Worm (Caenorhabditis elegans): ENCODE measurements around the gene T25B9.8.

The T25B9.8 gene

DNA sequence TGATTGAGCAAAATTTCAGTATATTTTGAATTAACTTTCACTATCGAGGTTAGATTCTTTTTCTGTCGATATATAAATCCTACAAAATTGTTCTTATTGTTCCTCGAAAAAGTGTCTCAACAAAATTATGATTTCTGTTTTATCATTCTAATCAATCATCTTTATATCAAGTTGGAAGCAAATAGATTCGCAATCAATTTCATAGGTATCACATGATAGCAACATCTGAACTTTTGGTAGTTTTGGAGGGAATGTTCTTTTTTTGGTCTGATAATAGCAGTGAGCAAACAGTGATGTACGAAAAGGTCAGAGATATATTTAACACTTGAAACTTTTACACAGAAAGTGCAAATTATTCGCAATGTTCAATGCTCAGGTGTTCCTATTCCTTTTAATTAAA, 42.8 kb upstream of the T25B9.8 start (continued):
- TF ChIP-seq tag-97 (GFP tag; IDR thresholded peaks at IDR 0.05) (no peak), fkh-10 (GFP tag; optimal IDR thresholded peaks at IDR 0.05) (no peak), php-3 (GFP tag; IDR thresholded peaks at IDR 0.05) (peak; percentile 91), T20F7.1 (GFP tag; optimal IDR thresholded peaks at IDR 0.05) (no peak), ceh-28 (tag; optimal IDR thresholded peaks at IDR 0.05) (no peak), ceh-20 (GFP tag; IDR thresholded peaks at IDR 0.05) (0 out of 2 replicates have a peak, but pooled peaks have one; percentile 51), dmd-9 (GFP tag; IDR thresholded peaks at IDR 0.05) (no peak), F37D6.2 (tag; optimal IDR thresholded peaks at IDR 0.05) (no peak), snpc-4 (tag; optimal IDR thresholded peaks at IDR 0.05) (no peak), duxl-1 (tag; optimal IDR thresholded peaks at IDR 0.05; ENCODE audit: poor library complexity) (no peak), spr-3 (GFP tag; optimal IDR thresholded peaks at IDR 0.05) (no peak), nhr-28 (tag; optimal IDR thresholded peaks at IDR 0.05) (peak; percentile 78)

DNA sequence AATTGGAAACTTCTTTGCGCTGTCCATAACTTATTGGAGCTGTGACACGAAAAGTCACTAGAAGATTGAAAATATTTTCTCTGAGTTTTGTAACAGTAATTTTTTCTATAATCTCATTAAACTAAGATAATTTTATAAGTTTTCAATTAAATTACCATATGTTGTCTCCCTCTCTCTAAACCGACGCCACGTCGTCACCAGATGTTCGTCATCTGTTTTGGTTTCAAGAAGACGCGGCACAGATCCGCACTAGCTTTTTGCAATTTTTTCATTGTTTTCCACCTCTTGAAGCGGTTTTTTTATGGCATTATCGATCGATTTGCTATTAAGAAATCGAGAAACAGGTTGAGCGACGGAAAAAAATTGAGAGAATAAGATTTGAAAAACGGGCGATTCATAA, 36.0 kb upstream of the T25B9.8 start:
- TF ChIP-seq snpc-4 (tag; optimal IDR thresholded peaks at IDR 0.05) (no peak), egl-43 (GFP tag; IDR thresholded peaks at IDR 0.05) (no peak), dpl-1 (GFP tag; optimal IDR thresholded peaks at IDR 0.05) (no peak), aha-1 (tag) (peak; percentile 56)

DNA sequence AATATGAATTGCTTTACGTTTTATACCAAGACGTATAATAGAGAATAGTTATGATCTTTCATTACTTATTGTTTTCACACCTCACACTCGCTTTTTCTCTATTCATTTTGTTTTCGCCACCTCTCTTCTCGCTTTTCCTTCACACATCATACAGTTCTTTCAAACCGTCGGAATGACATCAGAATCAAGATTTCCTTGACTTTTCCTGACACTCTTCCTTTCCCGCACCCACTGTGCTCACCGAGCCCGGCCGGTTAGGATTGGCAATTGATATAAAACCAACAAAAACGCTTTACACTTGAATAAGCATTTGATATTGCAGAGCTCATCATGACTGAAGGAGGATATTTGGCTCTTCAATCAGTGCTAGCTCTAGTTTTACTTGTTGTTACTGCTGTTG, 31.4 kb upstream of the T25B9.8 start, which contains the start of gene zipt-2.1:
Gene zipt-2.1 (plus strand): TSS at position 301 of the 400 bp plus-strand sequence.
- TF ChIP-seq hlh-30 (tag; optimal IDR thresholded peaks at IDR 0.05; ENCODE audit: insufficient read depth), result no peak
- no peak for TF ChIP-seq mdt-29 (GFP tag; IDR thresholded peaks at IDR 0.05)
- peak; percentile 67 for TF ChIP-seq aha-1 (tag)
- no peak for TF ChIP-seq R02D3.7 (tag; optimal IDR thresholded peaks at IDR 0.05)
- TF ChIP-seq F37D6.2 (tag; optimal IDR thresholded peaks at IDR 0.05), result no peak
- no peak for TF ChIP-seq dmd-8 (GFP tag; IDR thresholded peaks at IDR 0.05)
- no peak for TF ChIP-seq zip-11 (GFP tag; IDR thresholded peaks at IDR 0.05)

DNA sequence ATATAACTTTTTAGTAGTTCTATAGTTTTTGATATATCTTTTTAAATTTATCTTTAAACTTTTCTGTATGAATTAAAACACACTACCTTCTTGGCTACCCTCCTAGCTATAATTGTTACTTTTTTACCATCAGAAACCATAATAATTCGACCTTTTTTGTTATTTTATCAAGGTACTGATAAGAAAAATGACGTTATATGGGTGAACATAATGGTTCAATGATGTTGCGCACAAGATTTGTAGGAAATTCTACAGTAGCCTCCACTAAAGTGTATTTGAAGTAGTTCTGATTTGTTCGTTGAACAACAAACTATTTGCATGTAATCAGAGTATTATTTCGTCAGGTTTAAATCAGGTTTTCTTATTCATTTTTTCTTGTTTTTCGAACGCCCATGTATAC, 30.6 kb upstream of the T25B9.8 start:
- TF ChIP-seq dve-1 (tag; optimal IDR thresholded peaks at IDR 0.05; ENCODE audit: insufficient read depth) (peak; percentile 13), nhr-28 (tag; optimal IDR thresholded peaks at IDR 0.05) (peak; percentile 74), vab-7 (GFP tag; IDR thresholded peaks at IDR 0.05) (no peak), pqm-1 (tag; optimal IDR thresholded peaks at IDR 0.05) (peak; percentile 44), daf-16 (GFP tag; optimal IDR thresholded peaks at IDR 0.05) (no peak), daf-16 (tag; optimal IDR thresholded peaks at IDR 0.05) (peak; percentile 25), fkh-10 (GFP tag; optimal IDR thresholded peaks at IDR 0.05) (no peak)

DNA sequence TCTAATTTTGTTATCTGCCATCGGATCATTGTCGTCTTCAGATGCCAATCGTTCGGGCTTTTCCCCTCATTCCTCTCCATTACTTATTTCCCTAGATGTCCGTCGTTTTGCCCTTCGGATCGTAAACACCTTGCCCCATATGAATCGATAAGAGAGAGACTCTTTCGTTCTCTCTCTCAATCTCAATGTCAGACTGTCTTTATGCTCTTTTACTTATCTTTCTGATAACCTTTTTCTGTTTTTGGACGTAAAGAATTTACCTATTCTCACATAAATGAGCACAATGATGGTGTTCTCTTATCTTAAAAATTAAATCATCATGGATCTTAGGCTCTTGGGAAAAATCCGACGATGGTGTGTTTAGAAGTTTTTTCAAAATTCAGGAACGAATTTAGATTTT, 28.7 kb upstream of the T25B9.8 start:
- no peak for TF ChIP-seq ZK337.2 (GFP tag; IDR thresholded peaks at IDR 0.05)
- peak; percentile 10 for TF ChIP-seq nhr-48 (tag; optimal IDR thresholded peaks at IDR 0.05)
- no peak for TF ChIP-seq daf-16 (GFP tag; optimal IDR thresholded peaks at IDR 0.05)
- peak; percentile 95 for TF ChIP-seq daf-16 (tag; optimal IDR thresholded peaks at IDR 0.05)
- TF ChIP-seq pqm-1 (tag; optimal IDR thresholded peaks at IDR 0.05), result peak; percentile 21
- no peak for TF ChIP-seq madf-5 (GFP tag; IDR thresholded peaks at IDR 0.05)
- TF ChIP-seq dmd-6 (GFP tag; IDR thresholded peaks at IDR 0.05), result peak; percentile 43
- TF ChIP-seq F44E2.7 (GFP tag; IDR thresholded peaks at IDR 0.05), result no peak
- TF ChIP-seq spr-3 (GFP tag; optimal IDR thresholded peaks at IDR 0.05), result no peak
- TF ChIP-seq hlh-11 (tag; optimal IDR thresholded peaks at IDR 0.05), result peak; percentile 45
- TF ChIP-seq dve-1 (tag; optimal IDR thresholded peaks at IDR 0.05; ENCODE audit: insufficient read depth), result peak; percentile 83
- TF ChIP-seq dmd-9 (GFP tag; IDR thresholded peaks at IDR 0.05), result no peak
- TF ChIP-seq aha-1 (tag), result peak; percentile 89
- TF ChIP-seq T20F7.1 (GFP tag; optimal IDR thresholded peaks at IDR 0.05), result no peak
- no peak for TF ChIP-seq lin-1 (GFP tag; IDR thresholded peaks at IDR 0.05)
- no peak for TF ChIP-seq unc-130 (GFP tag; optimal IDR thresholded peaks at IDR 0.05)
- no peak for TF ChIP-seq skn-1 (tag; optimal IDR thresholded peaks at IDR 0.05)
- no peak for TF ChIP-seq nhr-76 (tag; optimal IDR thresholded peaks at IDR 0.05)
- TF ChIP-seq set-16 (GFP tag; IDR thresholded peaks at IDR 0.05), result no peak
- TF ChIP-seq nhr-111 (GFP tag; optimal IDR thresholded peaks at IDR 0.05), result no peak
- TF ChIP-seq unc-62 (GFP tag; optimal IDR thresholded peaks at IDR 0.05 in 1 of 2), result no peak
- TF ChIP-seq unc-62 (tag; optimal IDR thresholded peaks at IDR 0.05), result no peak
- TF ChIP-seq nhr-28 (tag; optimal IDR thresholded peaks at IDR 0.05), result peak; percentile 48
- no peak for TF ChIP-seq daf-12 (tag; optimal IDR thresholded peaks at IDR 0.05)

Data from whole organism, L4 larva.